Worm (Caenorhabditis elegans) whole organism, dauer: Measurements from ENCODE around the gene C04A2.15.

ENCODE experiments used
- unc-62 ChIP-seq: sonication (generic microtip); optimal IDR thresholded peaks from 2 replicates; lab custom pipeline; 2017; ENCODE audit warnings: missing biosample characterization, missing genetic modification reagents, missing genetic modification characterization

Gene C04A2.15

DNA sequence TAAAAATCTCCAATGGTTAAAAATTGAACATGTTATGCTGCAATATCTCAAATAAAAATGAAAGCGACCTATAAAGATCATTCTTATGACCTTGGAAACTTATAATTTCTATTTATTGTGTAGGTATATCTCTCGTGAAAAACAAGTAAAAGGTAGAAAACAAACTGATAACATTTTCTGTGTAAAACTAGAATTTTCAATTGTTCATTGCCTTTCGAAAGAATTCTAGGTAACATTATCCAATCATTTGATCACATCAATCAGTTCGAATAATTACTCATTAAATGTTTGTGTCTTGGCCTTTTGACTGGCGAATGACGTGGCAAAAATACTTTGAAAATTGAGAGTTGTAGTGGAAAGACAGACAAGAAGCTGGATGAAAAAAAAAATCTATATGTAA lies 25.8 kb downstream of the C04A2.15 start:
- no peak for TF ChIP-seq unc-62 (GFP tag; lab: Kevin White, UChicago)

- TF ChIP-seq unc-62 (GFP tag; lab: Kevin White, UChicago): no peak
Measured at ce11 chrII:6880067-6880466, 28.0 kb downstream of the C04A2.15 start, which contains the start of gene C44B7.7. Gene C44B7.7, minus strand, starts transcription at chrII:6880167.

DNA sequence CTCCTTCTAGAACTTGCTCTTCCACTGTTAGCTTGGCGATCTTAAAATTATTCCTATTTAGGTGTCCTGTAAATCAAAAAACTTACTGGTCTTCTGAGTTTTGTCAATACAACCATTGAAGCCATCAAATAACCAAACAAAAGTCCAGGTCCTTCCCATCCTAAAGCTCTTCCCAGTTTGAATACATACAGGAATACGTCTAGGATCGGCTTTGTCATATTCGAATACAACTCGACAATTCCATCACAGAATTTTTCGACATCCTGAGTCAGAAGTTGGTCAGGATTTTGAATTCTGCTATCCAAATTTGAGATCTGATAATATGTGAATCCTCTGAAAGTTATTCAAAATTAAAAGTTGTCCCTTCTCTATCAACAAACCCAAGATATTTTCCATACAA lies 30.3 kb downstream of the C04A2.15 start:
- no peak for TF ChIP-seq unc-62 (GFP tag; lab: Kevin White, UChicago)

ce11 chrII:6883716-6884115 lies 31.7 kb downstream of the C04A2.15 start, which contains the start of gene pmp-1:
Gene pmp-1, minus strand, starts transcription at chrII:6883754.
- TF ChIP-seq unc-62 (GFP tag; lab: Kevin White, UChicago): no peak

DNA sequence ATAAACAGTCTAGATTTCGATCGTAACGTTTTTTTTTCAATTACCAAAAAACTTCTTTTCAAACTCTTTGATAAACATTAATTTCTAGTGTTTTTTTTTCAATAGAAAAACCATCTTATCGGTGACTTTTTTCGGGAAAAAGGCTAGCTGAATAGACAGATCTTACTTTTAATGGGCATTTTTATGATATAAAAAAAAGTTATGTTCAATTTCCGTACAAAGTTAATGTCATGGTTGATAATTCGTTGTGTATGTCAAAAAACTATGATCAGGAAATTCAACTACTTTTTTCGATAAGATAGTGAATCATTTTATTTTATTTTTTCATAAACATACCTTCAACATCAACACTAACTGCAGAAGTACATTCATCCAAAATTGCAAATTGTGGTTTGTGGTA lies 32.5 kb downstream of the C04A2.15 start:
- TF ChIP-seq unc-62 (GFP tag; lab: Kevin White, UChicago): no peak

DNA sequence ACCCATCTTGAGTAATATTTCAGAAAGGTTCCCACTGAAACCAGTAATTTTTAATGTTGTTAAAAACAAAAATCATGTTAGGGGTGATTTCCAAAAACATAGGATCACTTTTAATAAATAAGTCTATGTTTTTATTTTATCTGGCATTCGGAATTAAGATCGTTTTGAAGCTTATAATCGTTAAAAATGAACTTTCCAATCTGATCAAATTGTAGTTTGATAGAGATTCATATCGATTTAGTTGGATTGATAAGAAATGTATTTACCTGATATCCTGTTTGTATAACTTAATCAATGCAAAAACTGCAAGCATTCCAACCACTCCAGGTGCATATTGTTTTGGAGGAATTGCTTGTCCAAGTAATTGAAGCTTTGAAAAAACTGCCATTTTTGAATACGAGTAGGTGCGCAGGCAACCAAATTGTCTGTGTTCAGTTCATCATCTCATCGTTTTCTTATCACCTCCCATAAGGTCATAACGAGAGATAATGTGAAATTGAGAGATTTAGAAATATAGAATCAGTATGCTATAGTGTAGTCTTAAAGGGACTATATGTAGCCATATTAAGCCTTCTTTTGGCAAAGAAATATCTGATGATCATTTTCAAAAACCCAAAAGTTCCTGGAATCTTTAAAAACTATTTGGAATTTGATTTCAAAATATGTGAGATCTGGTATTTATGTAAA lies 35.4 kb downstream of the C04A2.15 start, which contains the start of gene pmp-2:
Gene pmp-2, minus strand, starts transcription at position 487 of the 687 bp plus-strand sequence.
- no peak for TF ChIP-seq unc-62 (GFP tag; lab: Kevin White, UChicago)

DNA sequence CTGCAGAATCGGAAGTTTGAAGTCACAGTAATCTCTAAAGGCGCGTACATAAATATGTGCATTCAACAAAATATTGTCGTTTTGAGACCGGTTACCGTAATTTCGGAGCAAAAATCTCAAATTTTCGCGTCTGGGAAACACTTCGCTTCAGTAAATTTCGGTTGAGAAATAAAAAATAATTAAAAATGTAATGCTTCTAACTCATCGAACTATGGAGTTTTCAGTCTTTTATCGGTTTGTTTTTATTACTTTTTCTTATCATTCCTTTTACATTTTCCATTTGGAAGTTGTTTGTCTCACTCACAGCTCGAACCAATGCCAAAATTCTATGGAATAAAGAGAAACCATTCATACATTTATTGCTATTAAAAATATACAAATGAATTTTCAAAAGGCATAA lies 36.2 kb downstream of the C04A2.15 start:
- TF ChIP-seq unc-62 (GFP tag; lab: Kevin White, UChicago): no peak

DNA sequence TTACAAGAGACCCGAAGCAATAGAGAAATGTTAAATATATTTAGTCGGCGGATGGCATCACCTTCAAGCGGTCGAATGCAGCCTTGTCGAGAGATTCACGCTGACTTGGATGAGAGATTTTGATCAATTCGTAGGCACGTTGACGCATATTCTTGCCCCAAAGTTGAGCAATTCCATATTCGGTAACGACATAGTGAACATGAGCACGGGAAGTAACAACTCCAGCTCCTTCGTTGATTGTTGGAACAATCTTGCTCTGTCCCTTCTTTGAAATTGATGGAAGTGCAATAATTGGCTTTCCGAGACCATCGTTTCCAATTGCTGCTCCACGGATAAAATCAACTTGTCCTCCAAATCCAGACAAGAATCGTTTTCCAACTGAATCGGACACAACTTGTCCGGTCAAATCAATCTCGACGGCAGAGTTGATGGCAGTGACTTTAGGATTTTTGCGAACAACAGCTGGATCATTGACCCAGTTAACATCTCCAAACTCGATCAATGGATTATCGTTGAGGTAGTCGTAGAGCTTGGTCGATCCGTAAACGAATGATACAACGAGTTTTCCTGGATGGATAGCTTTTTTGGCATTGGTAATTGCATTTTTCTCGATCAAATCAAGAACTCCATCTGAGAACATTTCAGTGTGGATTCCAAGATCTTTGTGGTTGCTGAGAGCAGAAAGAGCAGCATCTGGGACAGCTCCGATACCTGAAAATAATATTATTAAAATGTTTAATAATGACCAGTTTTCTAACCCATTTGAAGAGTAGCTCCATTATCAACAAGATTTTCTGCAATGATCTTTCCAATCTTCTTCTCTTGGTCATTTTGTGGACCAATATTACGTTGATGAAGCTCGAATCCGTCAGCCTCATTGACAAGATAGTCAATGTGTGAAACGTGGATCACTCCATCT lies 36.9 kb downstream of the C04A2.15 start:
- no peak for TF ChIP-seq unc-62 (GFP tag; lab: Kevin White, UChicago)

ce11 chrII:6889580-6889922 lies 37.5 kb downstream of the C04A2.15 start:
- TF ChIP-seq unc-62 (GFP tag; lab: Kevin White, UChicago): no peak

- no peak for TF ChIP-seq unc-62 (GFP tag; lab: Kevin White, UChicago)
Measured at ce11 chrII:6890095-6890494, 38.1 kb downstream of the C04A2.15 start, which contains the start of gene acer-1. Gene acer-1, minus strand, starts transcription at chrII:6890400.

- TF ChIP-seq unc-62 (GFP tag; lab: Kevin White, UChicago): no peak
Measured at ce11 chrII:6891176-6891575, 39.1 kb downstream of the C04A2.15 start.

DNA sequence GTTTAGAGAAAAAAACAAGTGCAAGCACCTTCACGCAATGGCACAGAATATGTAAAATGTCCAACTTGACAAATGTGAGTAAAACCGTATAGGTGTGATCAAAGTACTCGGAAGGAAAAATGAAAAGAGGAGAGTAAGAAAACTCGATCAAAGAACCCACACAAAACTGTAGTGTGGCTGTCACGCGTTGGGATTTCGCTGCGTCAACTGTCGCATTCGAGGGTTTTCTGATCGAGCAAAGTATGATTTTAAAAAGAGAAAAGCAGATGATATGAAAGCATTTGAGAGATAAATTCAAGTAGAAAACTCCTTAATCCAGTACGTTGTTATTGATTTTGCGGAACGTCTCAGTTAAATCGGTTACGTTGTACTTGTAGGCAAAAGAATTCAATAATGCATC lies 39.8 kb downstream of the C04A2.15 start:
- no peak for TF ChIP-seq unc-62 (GFP tag; lab: Kevin White, UChicago)

DNA sequence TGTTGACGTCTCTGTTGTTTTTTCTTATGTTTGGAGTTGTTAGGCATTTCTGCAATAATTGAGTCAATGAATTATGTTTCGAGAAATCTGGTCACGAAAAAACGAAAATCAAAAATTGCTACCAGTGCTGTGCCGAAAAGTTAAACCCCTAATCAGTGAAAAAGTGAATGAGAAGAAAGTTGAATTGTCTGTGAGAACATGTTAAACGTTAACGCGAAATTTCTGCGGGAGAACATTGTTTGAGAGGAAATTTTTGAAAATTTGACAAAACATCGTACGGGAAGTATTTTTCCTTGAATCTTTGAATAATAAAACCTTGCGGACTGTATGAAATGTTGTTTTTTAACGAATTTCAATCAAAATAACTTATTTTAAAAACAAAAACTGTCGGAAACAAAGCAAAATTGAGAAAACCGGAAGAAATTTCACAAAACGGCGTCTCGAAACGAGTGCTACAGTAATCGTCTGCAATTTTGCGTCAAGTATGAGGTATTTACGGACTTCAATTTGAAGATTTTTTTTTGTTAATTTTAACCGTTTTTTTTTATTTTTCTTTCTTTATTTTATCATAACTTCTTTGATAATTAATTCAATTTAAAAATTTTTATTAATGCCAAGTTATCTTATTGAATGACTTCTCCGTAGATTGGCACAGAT lies 41.7 kb downstream of the C04A2.15 start, which contains the start of gene adal-1:
Gene adal-1, minus strand, starts transcription at position 51 of the 657 bp plus-strand sequence.
- no peak for TF ChIP-seq unc-62 (GFP tag; lab: Kevin White, UChicago)

ce11 chrII:6897507-6897906 lies 45.5 kb downstream of the C04A2.15 start, which contains the start of gene C44B7.11:
Gene C44B7.11, minus strand, starts transcription at chrII:6897540.
- no peak for TF ChIP-seq unc-62 (GFP tag; lab: Kevin White, UChicago)

ce11 chrII:6898017-6898779 lies 46.2 kb downstream of the C04A2.15 start, which contains the start of gene hrpl-1:
Gene hrpl-1, plus strand, starts transcription at chrII:6898729.
- TF ChIP-seq unc-62 (GFP tag; lab: Kevin White, UChicago): no peak
